Fruit fly (Drosophila melanogaster) whole organism, embryonic: ENCODE data around the gene CG42299.
A peak's percentile ranks its signal among the peaks of the same experiment; 100 is the strongest.

Source experiments
- BtbVII ChIP-seq: fragments of 200-800 bp; sonication (Bioruptor generic); optimal IDR thresholded peaks from 3 replicates; lab custom pipeline; 2017; ENCODE audit warnings: missing biosample characterization, mild to moderate bottlenecking, missing genetic modification characterization
- CG10209 ChIP-seq: fragments of 200-800 bp; sonication (Bioruptor generic); optimal IDR thresholded peaks from 3 replicates; lab custom pipeline; 2017; ENCODE audit warnings: missing biosample characterization, mild to moderate bottlenecking, missing genetic modification characterization, missing genetic modification reagents
- CG10431 ChIP-seq: fragments of 200-800 bp; sonication (Bioruptor generic); optimal IDR thresholded peaks from 3 replicates; lab custom pipeline; 2018; ENCODE audit warnings: missing biosample characterization, mild to moderate bottlenecking, missing genetic modification characterization
- CG10543 ChIP-seq: fragments of 200-800 bp; sonication (Bioruptor generic); optimal IDR thresholded peaks from 3 replicates; lab custom pipeline; 2017; ENCODE audit warnings: missing biosample characterization, mild to moderate bottlenecking, missing genetic modification characterization, moderate library complexity
- CG10565 ChIP-seq: fragments of 200-800 bp; sonication (Bioruptor generic); optimal IDR thresholded peaks from 3 replicates; lab custom pipeline; 2016; ENCODE audit warnings: missing biosample characterization, mild to moderate bottlenecking, missing genetic modification characterization
- CG11695 ChIP-seq: fragments of 200-800 bp; sonication (Bioruptor generic); IDR thresholded peaks from 3 replicates; pipeline ENCODE4 v1.3.6; 2022; ENCODE audit warnings: missing biosample characterization, missing genetic modification characterization
- CG12104 ChIP-seq: fragments of 200-800 bp; sonication (Bioruptor generic); optimal IDR thresholded peaks from 3 replicates; lab custom pipeline; 2016; ENCODE audit warnings: missing biosample characterization, missing genetic modification characterization
- CG12236 ChIP-seq: fragments of 200-800 bp; sonication (Bioruptor generic); optimal IDR thresholded peaks from 2 replicates; lab custom pipeline; 2016; ENCODE audit warnings: missing biosample characterization, missing genetic modification characterization
- CG13894 ChIP-seq: fragments of 200-800 bp; sonication (Bioruptor generic); optimal IDR thresholded peaks from 3 replicates; lab custom pipeline; 2018; ENCODE audit warnings: missing biosample characterization, mild to moderate bottlenecking, missing genetic modification characterization, moderate library complexity
- CG14860 ChIP-seq: fragments of 200-800 bp; sonication (Bioruptor generic); IDR thresholded peaks from 3 replicates; pipeline ENCODE4 v1.3.6; 2022; ENCODE audit warnings: missing biosample characterization, missing genetic modification characterization; ENCODE audit not compliant: partially characterized antibody
- CG1602 ChIP-seq: fragments of 200-800 bp; sonication (Bioruptor generic); optimal IDR thresholded peaks from 3 replicates; lab custom pipeline; 2016; ENCODE audit warnings: missing biosample characterization, missing genetic modification characterization
- CG16863 ChIP-seq: fragments of 200-800 bp; sonication (Bioruptor generic); optimal IDR thresholded peaks from 3 replicates; lab custom pipeline; 2016; ENCODE audit warnings: missing biosample characterization, missing genetic modification characterization
- CG18619 ChIP-seq: fragments of 200-800 bp; sonication (Bioruptor generic); optimal IDR thresholded peaks from 3 replicates; lab custom pipeline; 2017; ENCODE audit warnings: missing biosample characterization, mild to moderate bottlenecking, missing genetic modification characterization
- CG30020 ChIP-seq: fragments of 200-800 bp; optimal IDR thresholded peaks from 2 replicates; lab custom pipeline; 2019; ENCODE audit warnings: missing biosample characterization, mild to moderate bottlenecking, missing genetic modification characterization, moderate library complexity
- CG31388 ChIP-seq: fragments of 200-800 bp; sonication (Bioruptor generic); optimal IDR thresholded peaks from 2 replicates; lab custom pipeline; 2016; ENCODE audit warnings: missing biosample characterization, missing genetic modification characterization
- CG5180 ChIP-seq: fragments of 200-800 bp; sonication (Bioruptor generic); optimal IDR thresholded peaks from 3 replicates; lab custom pipeline; 2017; ENCODE audit warnings: missing biosample characterization, missing genetic modification characterization, mild to moderate bottlenecking, moderate library complexity, missing genetic modification reagents
- CG6272 ChIP-seq: fragments of 200-800 bp; sonication (Bioruptor generic); IDR thresholded peaks from 2 replicates; pipeline ENCODE4 v1.3.6; 2022; ENCODE audit warnings: missing biosample characterization, missing genetic modification characterization
- CG8359 ChIP-seq: fragments of 200-800 bp; sonication (Bioruptor generic); optimal IDR thresholded peaks from 2 replicates; lab custom pipeline; 2017; ENCODE audit warnings: missing biosample characterization, mild to moderate bottlenecking, missing genetic modification characterization, borderline replicate concordance
- CG8924 ChIP-seq: fragments of 200-800 bp; optimal IDR thresholded peaks from 3 replicates; lab custom pipeline; 2019; ENCODE audit warnings: missing biosample characterization, mild to moderate bottlenecking, missing genetic modification characterization, moderate library complexity
- D ChIP-seq, 2 experiments: fragments of 200-800 bp in 1 of 2; fragments of >200 bp in 1 of 2; sonication (Bioruptor generic) in 1 of 2; optimal IDR thresholded peaks; 2 replicates in 1 of 2; 3 replicates in 1 of 2; lab custom pipeline; 2017; ENCODE audit warnings: mild to moderate bottlenecking in 1 of 2, missing biosample characterization in 1 of 2, missing genetic modification characterization in 1 of 2, missing genetic modification reagents in 1 of 2
- Dek ChIP-seq: fragments of 200-800 bp; sonication (Bioruptor generic); optimal IDR thresholded peaks from 3 replicates; lab custom pipeline; 2019; ENCODE audit warnings: missing biosample characterization, mild to moderate bottlenecking, missing genetic modification characterization, moderate library complexity
- Dref ChIP-seq: fragments of 200-800 bp; sonication (Bioruptor generic); IDR thresholded peaks from 2 replicates; pipeline ENCODE4 v1.3.6; 2022; ENCODE audit warnings: missing biosample characterization, missing genetic modification characterization
- GATAe ChIP-seq: fragments of 200-800 bp; sonication (Bioruptor generic); conservative IDR thresholded peaks from 2 replicates; pipeline ENCODE4 v1.3.6; 2022; ENCODE audit warnings: missing biosample characterization, missing genetic modification characterization
- HLH4C ChIP-seq: fragments of 200-800 bp; sonication (Bioruptor generic); IDR thresholded peaks from 3 replicates; pipeline ENCODE4 v1.3.6; 2022; ENCODE audit warnings: missing biosample characterization, missing genetic modification characterization; ENCODE audit not compliant: partially characterized antibody
- HLH54F ChIP-seq: fragments of 200-800 bp; sonication (Bioruptor generic); optimal IDR thresholded peaks from 3 replicates; lab custom pipeline; 2016; ENCODE audit warnings: missing biosample characterization, missing genetic modification characterization
- Hand ChIP-seq: fragments of 200-800 bp; sonication (Bioruptor generic); optimal IDR thresholded peaks from 2 replicates; lab custom pipeline; 2017; ENCODE audit warnings: mild to moderate bottlenecking, missing biosample characterization, missing genetic modification reagents, missing genetic modification characterization
- Hr51 ChIP-seq, 2 experiments: fragments of 200-800 bp; sonication (Bioruptor generic); optimal IDR thresholded peaks; 2 replicates in 1 of 2; 3 replicates in 1 of 2; lab custom pipeline; 2016 to 2018; ENCODE audit warnings: missing biosample characterization in 2 of 2, missing genetic modification characterization in 2 of 2, mild to moderate bottlenecking in 1 of 2, moderate library complexity in 1 of 2
- MTF-1 ChIP-seq: fragments of 200-800 bp; sonication (Bioruptor generic); optimal IDR thresholded peaks from 2 replicates; lab custom pipeline; 2018; ENCODE audit warnings: missing biosample characterization, mild to moderate bottlenecking, missing genetic modification characterization, borderline replicate concordance
- Mrtf ChIP-seq: fragments of 200-800 bp; sonication (Bioruptor generic); IDR thresholded peaks from 3 replicates; pipeline ENCODE4 v1.3.6; 2022; ENCODE audit warnings: missing biosample characterization, missing genetic modification characterization
- Opbp ChIP-seq: fragments of 200-800 bp; sonication (Bioruptor generic); IDR thresholded peaks from 3 replicates; pipeline ENCODE4 v1.3.6; 2022; ENCODE audit warnings: missing biosample characterization, missing genetic modification characterization; ENCODE audit not compliant: partially characterized antibody
- YL-1 ChIP-seq: fragments of 200-800 bp; sonication (Bioruptor generic); optimal IDR thresholded peaks from 3 replicates; lab custom pipeline; 2017; ENCODE audit warnings: missing biosample characterization, mild to moderate bottlenecking, missing genetic modification characterization
- aop ChIP-seq: fragments of 200-800 bp; sonication (Bioruptor generic); IDR thresholded peaks from 2 replicates; pipeline ENCODE4 v1.3.6; 2022; ENCODE audit warnings: missing biosample characterization, missing genetic modification characterization
- ap ChIP-seq: fragments of 200-800 bp; sonication (Bioruptor generic); IDR thresholded peaks from 2 replicates; pipeline ENCODE4 v1.3.6; 2022; ENCODE audit warnings: missing biosample characterization, missing genetic modification characterization
- ash1 ChIP-seq: fragments of 200-800 bp; sonication (Bioruptor generic); optimal IDR thresholded peaks from 2 replicates; lab custom pipeline; 2018; ENCODE audit warnings: missing biosample characterization, mild to moderate bottlenecking, missing genetic modification characterization
- cas ChIP-seq: fragments of 200-800 bp; sonication (Bioruptor generic); IDR thresholded peaks from 2 replicates; pipeline ENCODE4 v1.3.6; 2022; ENCODE audit warnings: missing biosample characterization, missing genetic modification characterization
- crp ChIP-seq, 2 experiments: fragments of 200-800 bp; sonication (Bioruptor generic); optimal IDR thresholded peaks; 2 replicates in 1 of 2; 3 replicates in 1 of 2; lab custom pipeline; 2017; ENCODE audit warnings: missing biosample characterization in 2 of 2, missing genetic modification characterization in 2 of 2, mild to moderate bottlenecking in 1 of 2, moderate library complexity in 1 of 2
- dmrt99B ChIP-seq: fragments of 200-800 bp; sonication (Bioruptor generic); optimal IDR thresholded peaks from 2 replicates; lab custom pipeline; 2018; ENCODE audit warnings: missing biosample characterization, mild to moderate bottlenecking, missing genetic modification characterization, moderate library complexity
- en ChIP-seq: fragments of 200-800 bp; sonication (Bioruptor generic); optimal IDR thresholded peaks from 2 replicates; lab custom pipeline; 2016; ENCODE audit warnings: missing biosample characterization, missing genetic modification characterization
- inv ChIP-seq: fragments of 200-800 bp; sonication (Bioruptor generic); IDR thresholded peaks from 2 replicates; pipeline ENCODE4 v1.3.6; 2022; ENCODE audit warnings: missing biosample characterization, missing genetic modification characterization; ENCODE audit not compliant: partially characterized antibody
- lmd ChIP-seq: fragments of 200-800 bp; sonication (Bioruptor generic); IDR thresholded peaks from 2 replicates; pipeline ENCODE4 v1.3.6; 2022; ENCODE audit warnings: missing biosample characterization, missing genetic modification characterization
- phol ChIP-seq: fragments of 200-800 bp; sonication (Bioruptor generic); optimal IDR thresholded peaks from 3 replicates; lab custom pipeline; 2018; ENCODE audit warnings: missing biosample characterization, mild to moderate bottlenecking, missing genetic modification characterization, moderate library complexity
- pnt ChIP-seq: fragments of 200-800 bp; sonication (Bioruptor generic); optimal IDR thresholded peaks from 3 replicates; lab custom pipeline; 2016; ENCODE audit warnings: missing biosample characterization, missing genetic modification characterization
- psq ChIP-seq: fragments of 200-800 bp; sonication (Bioruptor generic); optimal IDR thresholded peaks from 2 replicates; lab custom pipeline; 2017; ENCODE audit warnings: missing biosample characterization, missing genetic modification characterization
- ranshi ChIP-seq: fragments of 200-800 bp; sonication (Bioruptor generic); IDR thresholded peaks from 2 replicates; pipeline ENCODE4 v1.3.6; 2022; ENCODE audit warnings: missing biosample characterization, missing genetic modification characterization
- scrt ChIP-seq: fragments of 200-800 bp; sonication (Bioruptor generic); optimal IDR thresholded peaks from 2 replicates; lab custom pipeline; 2018; ENCODE audit warnings: missing biosample characterization, mild to moderate bottlenecking, missing genetic modification characterization, moderate library complexity
- slou ChIP-seq: fragments of 200-800 bp; sonication (Bioruptor generic); optimal IDR thresholded peaks from 3 replicates; lab custom pipeline; 2016; ENCODE audit warnings: missing biosample characterization, missing genetic modification characterization
- stwl ChIP-seq: fragments of 200-800 bp; sonication (Bioruptor generic); optimal IDR thresholded peaks from 3 replicates; lab custom pipeline; 2018; ENCODE audit warnings: missing biosample characterization, mild to moderate bottlenecking, missing genetic modification characterization, moderate library complexity
- unc-4 ChIP-seq: fragments of 200-800 bp; sonication (Bioruptor generic); IDR thresholded peaks from 2 replicates; pipeline ENCODE4 v1.3.6; 2022; ENCODE audit warnings: missing biosample characterization, missing genetic modification characterization; ENCODE audit not compliant: partially characterized antibody

CG42299 gene

dm6 chrX:15554256-15554678 is 21.2 kb downstream of the CG42299 start, which contains the start of gene Ac13E (continued):
- TF ChIP-seq ap (GFP tag; lab: Robert Waterston, UW) (peak; percentile 65), pnt (GFP tag; lab: Kevin White, UChicago) (peak; percentile 76), Opbp (GFP tag; lab: Robert Waterston, UW) (peak; percentile 32; the same call in 1 of the 3 replicates), CG12104 (peak; percentile 88), CG31388 (GFP tag; lab: Kevin White, UChicago) (peak; percentile 66), CG10565 (GFP tag; lab: Kevin White, UChicago) (peak; percentile 61), lmd (peak; percentile 92), aop (GFP tag; lab: Robert Waterston, UW) (0 out of 2 replicates have a peak, but pooled peaks have one; percentile 22), cas (GFP tag; lab: Robert Waterston, UW) (peak; percentile 60), phol (tag; lab: Kevin White, UChicago) (peak; percentile 89), MTF-1 (GFP tag; lab: Kevin White, UChicago) (peak; percentile 57), Mrtf (peak; percentile 82), stwl (no peak), CG8924 (tag; lab: Kevin White, UChicago) (peak; percentile 91), CG10543 (peak; percentile 93), CG10431 (GFP tag; lab: Kevin White, UChicago) (peak; percentile 71), CG14860 (GFP tag; lab: Robert Waterston, UW) (peak; percentile 81), CG18619 (peak; percentile 91), CG1602 (peak; percentile 85), en (peak; percentile 10), dmrt99B (tag; lab: Kevin White, UChicago) (peak; percentile 92), Dek (tag; lab: Kevin White, UChicago) (peak; percentile 83), unc-4 (no peak), scrt (GFP tag; lab: Kevin White, UChicago) (peak; percentile 78), crp (GFP tag; optimal IDR thresholded peaks at IDR 0.05; lab: Kevin White, UChicago) (peak in 1 of 2 experiments; percentile 56), CG10209 (peak; percentile 90), BtbVII (GFP tag; lab: Kevin White, UChicago) (peak; percentile 84), CG11695 (GFP tag; lab: Robert Waterston, UW) (peak; percentile 92), CG30020 (tag; lab: Kevin White, UChicago) (peak; percentile 63), CG13894 (tag; lab: Kevin White, UChicago) (peak; percentile 79), D (optimal IDR thresholded peaks at IDR 0.05; lab: Kevin White, UChicago) (no peak), D (GFP tag; optimal IDR thresholded peaks at IDR 0.05; lab: Kevin White, UChicago) (peak; percentile 89), Hr51 (GFP tag; optimal IDR thresholded peaks at IDR 0.05; lab: Kevin White, UChicago) (peak; percentile 83 to 91), GATAe (GFP tag; lab: Robert Waterston, UW) (peak; percentile 58; the same call in 1 of the 2 replicates), Dref (GFP tag; lab: Robert Waterston, UW) (no peak), inv (GFP tag; lab: Robert Waterston, UW) (peak; percentile 61), psq (GFP tag; lab: Kevin White, UChicago) (peak; percentile 14), slou (GFP tag; lab: Kevin White, UChicago) (peak; percentile 78), CG16863 (GFP tag; lab: Kevin White, UChicago) (peak; percentile 82), Hand (GFP tag; lab: Kevin White, UChicago) (peak; percentile 81), ranshi (GFP tag; lab: Robert Waterston, UW) (peak; percentile 86), ash1 (GFP tag; lab: Kevin White, UChicago) (peak; percentile 2), CG5180 (peak; percentile 100), CG6272 (GFP tag; lab: Robert Waterston, UW) (peak; percentile 85), HLH4C (GFP tag; lab: Robert Waterston, UW) (peak; percentile 51; the same call in 2 of the 3 replicates), CG8359 (peak; percentile 87), HLH54F (GFP tag; lab: Kevin White, UChicago) (peak; percentile 85), CG12236 (peak; percentile 57), YL-1 (GFP tag; lab: Kevin White, UChicago) (peak; percentile 64)
